Fruit fly (Drosophila melanogaster): ENCODE measurements around the gene CG44037.

CG44037 gene

dm6 chr3R:12279019-12279418 lies 20.5 kb downstream of the CG44037 start:
- TF ChIP-seq Myc (optimal IDR thresholded peaks at IDR 0.05) (no peak), h (optimal IDR thresholded peaks at IDR 0.05) (no peak), insv (optimal IDR thresholded peaks at IDR 0.05) (no peak), Sin3A (optimal IDR thresholded peaks at IDR 0.05) (no peak), psq (optimal IDR thresholded peaks at IDR 0.05) (no peak), ttk (optimal IDR thresholded peaks at IDR 0.05) (no peak)

- TF ChIP-seq insv (optimal IDR thresholded peaks at IDR 0.05) (no peak), Sin3A (optimal IDR thresholded peaks at IDR 0.05) (no peak), ttk (optimal IDR thresholded peaks at IDR 0.05) (no peak), h (optimal IDR thresholded peaks at IDR 0.05) (no peak), psq (optimal IDR thresholded peaks at IDR 0.05) (no peak), Myc (optimal IDR thresholded peaks at IDR 0.05) (no peak)
Observed at dm6 chr3R:12280729-12281342, 22.3 kb downstream of the CG44037 start.

- no peak for TF ChIP-seq psq (optimal IDR thresholded peaks at IDR 0.05)
- TF ChIP-seq insv (optimal IDR thresholded peaks at IDR 0.05), result no peak
- TF ChIP-seq Myc (optimal IDR thresholded peaks at IDR 0.05), result no peak
- no peak for TF ChIP-seq h (optimal IDR thresholded peaks at IDR 0.05)
- TF ChIP-seq ttk (optimal IDR thresholded peaks at IDR 0.05), result no peak
- TF ChIP-seq Sin3A (optimal IDR thresholded peaks at IDR 0.05), result no peak
Observed at dm6 chr3R:12285589-12285988, 27.1 kb downstream of the CG44037 start.

dm6 chr3R:12288580-12289299 lies 30.2 kb downstream of the CG44037 start:
- TF ChIP-seq psq (optimal IDR thresholded peaks at IDR 0.05) (no peak), Sin3A (optimal IDR thresholded peaks at IDR 0.05) (no peak), Myc (optimal IDR thresholded peaks at IDR 0.05) (no peak), ttk (optimal IDR thresholded peaks at IDR 0.05) (no peak), h (optimal IDR thresholded peaks at IDR 0.05) (no peak), insv (optimal IDR thresholded peaks at IDR 0.05) (no peak)

- TF ChIP-seq Sin3A (optimal IDR thresholded peaks at IDR 0.05) (no peak), ttk (optimal IDR thresholded peaks at IDR 0.05) (no peak), Myc (optimal IDR thresholded peaks at IDR 0.05) (no peak), h (optimal IDR thresholded peaks at IDR 0.05) (no peak), psq (optimal IDR thresholded peaks at IDR 0.05) (no peak), insv (optimal IDR thresholded peaks at IDR 0.05) (no peak)
Observed at dm6 chr3R:12290466-12291237, 32.1 kb downstream of the CG44037 start.

- TF ChIP-seq Myc (optimal IDR thresholded peaks at IDR 0.05), result no peak
Observed at dm6 chr3R:12291872-12292271, 33.3 kb downstream of the CG44037 start.

dm6 chr3R:12297261-12297660 lies 38.7 kb downstream of the CG44037 start:
- TF ChIP-seq h (optimal IDR thresholded peaks at IDR 0.05), result no peak
- no peak for TF ChIP-seq psq (optimal IDR thresholded peaks at IDR 0.05)
- TF ChIP-seq Myc (optimal IDR thresholded peaks at IDR 0.05), result no peak
- no peak for TF ChIP-seq insv (optimal IDR thresholded peaks at IDR 0.05)
- no peak for TF ChIP-seq ttk (optimal IDR thresholded peaks at IDR 0.05)
- no peak for TF ChIP-seq Sin3A (optimal IDR thresholded peaks at IDR 0.05)

- TF ChIP-seq insv (optimal IDR thresholded peaks at IDR 0.05), result no peak
- no peak for TF ChIP-seq ttk (optimal IDR thresholded peaks at IDR 0.05)
- no peak for TF ChIP-seq h (optimal IDR thresholded peaks at IDR 0.05)
- TF ChIP-seq Myc (optimal IDR thresholded peaks at IDR 0.05), result no peak
- no peak for TF ChIP-seq Sin3A (optimal IDR thresholded peaks at IDR 0.05)
- no peak for TF ChIP-seq psq (optimal IDR thresholded peaks at IDR 0.05)
Observed at dm6 chr3R:12301528-12301927, 43.0 kb downstream of the CG44037 start.

- TF ChIP-seq psq (optimal IDR thresholded peaks at IDR 0.05) (no peak), h (optimal IDR thresholded peaks at IDR 0.05) (no peak), Myc (optimal IDR thresholded peaks at IDR 0.05) (no peak), ttk (optimal IDR thresholded peaks at IDR 0.05) (no peak), insv (optimal IDR thresholded peaks at IDR 0.05) (no peak), Sin3A (optimal IDR thresholded peaks at IDR 0.05) (no peak)
Observed at dm6 chr3R:12302915-12303314, 44.4 kb downstream of the CG44037 start.

- TF ChIP-seq Myc (optimal IDR thresholded peaks at IDR 0.05) (no peak), insv (optimal IDR thresholded peaks at IDR 0.05) (no peak), psq (optimal IDR thresholded peaks at IDR 0.05) (no peak), ttk (optimal IDR thresholded peaks at IDR 0.05) (no peak)
Observed at dm6 chr3R:12307569-12307968, 49.0 kb downstream of the CG44037 start.

- TF ChIP-seq insv (optimal IDR thresholded peaks at IDR 0.05) (no peak), ttk (optimal IDR thresholded peaks at IDR 0.05) (no peak), psq (optimal IDR thresholded peaks at IDR 0.05) (no peak), Sin3A (optimal IDR thresholded peaks at IDR 0.05) (no peak), Myc (optimal IDR thresholded peaks at IDR 0.05) (no peak), h (optimal IDR thresholded peaks at IDR 0.05) (no peak)
Observed at dm6 chr3R:12311053-12311452, 52.5 kb downstream of the CG44037 start, which contains the start of gene CG4066. TSS of gene CG4066 (plus strand) at chr3R:12311353.
